Worm (Caenorhabditis elegans): ENCODE results near the gene rig-6.

DNA sequence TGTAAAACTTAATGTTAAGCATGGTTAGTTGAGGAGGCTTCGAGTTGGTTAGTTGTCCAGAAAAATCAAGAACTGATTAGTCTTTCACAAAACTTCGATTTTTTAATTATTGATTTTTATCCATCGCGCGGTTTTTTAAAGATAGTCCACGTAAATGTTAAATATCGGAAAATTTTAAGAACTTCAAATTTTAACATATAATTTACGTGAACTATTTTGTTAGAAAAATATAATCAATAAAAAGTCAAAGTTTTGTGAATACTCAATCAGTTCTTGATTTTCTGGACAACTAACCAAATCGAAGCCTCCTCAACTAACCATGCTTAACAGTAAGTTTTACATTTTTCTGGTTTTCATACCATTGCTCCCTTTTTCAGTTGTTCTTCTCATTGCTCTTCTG is 22.9 kb upstream of the rig-6 start, which contains the start of the genes C33F10.11 and C33F10.1:
- no peak for TF ChIP-seq ama-1 (optimal IDR thresholded peaks at IDR 0.05)
- no peak for TF ChIP-seq sea-1 (GFP tag; conservative IDR thresholded peaks at IDR 0.05)
- no peak for TF ChIP-seq ceh-36 (tag; optimal IDR thresholded peaks at IDR 0.05)
- TF ChIP-seq flt-1 (GFP tag; IDR thresholded peaks at IDR 0.05) = no peak
- TF ChIP-seq hmg-4 (GFP tag; optimal IDR thresholded peaks at IDR 0.05) = no peak
- TF ChIP-seq hnd-1 (tag; optimal IDR thresholded peaks at IDR 0.05) = no peak
- no peak for TF ChIP-seq ets-7 (tag; optimal IDR thresholded peaks at IDR 0.05)
- TF ChIP-seq tbx-11 (GFP tag; IDR thresholded peaks at IDR 0.05) = no peak
- TF ChIP-seq aly-1 (tag; optimal IDR thresholded peaks at IDR 0.05) = no peak

All from whole organism, early embryonic.